Worm (Caenorhabditis elegans): ENCODE data around the gene pot-2.

DNA sequence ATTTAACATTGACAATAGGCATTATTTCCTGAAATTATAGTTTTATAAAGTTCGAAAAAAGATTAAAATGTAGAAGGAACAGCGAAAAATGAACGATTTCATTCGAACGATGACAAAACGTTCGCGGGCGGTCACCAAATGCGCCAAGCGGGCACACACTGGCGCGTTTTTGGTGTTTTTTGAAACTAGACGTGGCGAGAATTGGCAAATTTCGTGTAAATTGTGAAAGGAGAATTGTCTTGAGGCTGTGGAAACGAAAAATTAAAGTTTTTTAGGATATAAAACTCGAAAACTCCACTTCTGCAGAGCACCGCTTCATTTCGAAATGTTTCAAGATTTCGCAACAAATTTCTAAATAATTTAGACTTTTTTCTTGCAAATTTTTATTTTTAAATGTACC lies 35.3 kb upstream of the pot-2 start, which contains the start of gene usp-14:
- TF ChIP-seq him-1 (tag; optimal IDR thresholded peaks at IDR 0.05): no peak
- peak; percentile 59 for TF ChIP-seq W03F9.2 (tag; optimal IDR thresholded peaks at IDR 0.05)

All from whole organism, L4/young adult.